Fruit fly (Drosophila melanogaster): ENCODE data around the gene CG9427.

CG9427 gene

dm6 chr3R:9598099-9598498, 28.6 kb downstream of the CG9427 start (continued):
- TF ChIP-seq B-H1 (GFP tag; IDR thresholded peaks at IDR 0.05) (no peak), Usf (GFP tag; optimal IDR thresholded peaks at IDR 0.05) (no peak), phol (tag; optimal IDR thresholded peaks at IDR 0.05) (peak; percentile 75), mld (GFP tag; IDR thresholded peaks at IDR 0.05; ENCODE audit: partially characterized antibody) (no peak), CG5953 (GFP tag; IDR thresholded peaks at IDR 0.05) (no peak), cato (GFP tag; optimal IDR thresholded peaks at IDR 0.05; ENCODE audit: borderline replicate concordance) (no peak), scrt (GFP tag; optimal IDR thresholded peaks at IDR 0.05) (no peak), sob (GFP tag; IDR thresholded peaks at IDR 0.05) (peak; percentile 20; the same call in 1 of the 2 replicates), CG11696 (GFP tag; IDR thresholded peaks at IDR 0.05) (no peak), h (optimal IDR thresholded peaks at IDR 0.05) (no peak), MESR4 (GFP tag; optimal IDR thresholded peaks at IDR 0.05) (no peak), Dek (tag; optimal IDR thresholded peaks at IDR 0.05) (no peak), CG18476 (GFP tag; optimal IDR thresholded peaks at IDR 0.05) (no peak), CG17359 (tag; optimal IDR thresholded peaks at IDR 0.05) (peak; percentile 73), CG16779 (GFP tag; IDR thresholded peaks at IDR 0.05) (no peak), CG42726 (GFP tag; IDR thresholded peaks at IDR 0.05; ENCODE audit: partially characterized antibody) (no peak), E2f1 (GFP tag; IDR thresholded peaks at IDR 0.05) (peak; percentile 42; the same call in 1 of the 2 replicates), CG3407 (GFP tag; optimal IDR thresholded peaks at IDR 0.05) (peak; percentile 54), CG10321 (GFP tag; IDR thresholded peaks at IDR 0.05) (no peak), ssp (GFP tag; IDR thresholded peaks at IDR 0.05) (peak; percentile 33; the same call in 1 of the 2 replicates), D19A (tag; optimal IDR thresholded peaks at IDR 0.05) (peak; percentile 54), kni (GFP tag; optimal IDR thresholded peaks at IDR 0.05) (no peak), CG31388 (GFP tag; optimal IDR thresholded peaks at IDR 0.05) (no peak), CG32772 (GFP tag; IDR thresholded peaks at IDR 0.05) (0 out of 2 replicates have a peak, but pooled peaks have one; percentile 19), wor (GFP tag; IDR thresholded peaks at IDR 0.05) (0 out of 2 replicates have a peak, but pooled peaks have one; percentile 23), CG1602 (GFP tag; optimal IDR thresholded peaks at IDR 0.05) (peak; percentile 49), usp (GFP tag; optimal IDR thresholded peaks at IDR 0.05) (no peak), slou (GFP tag; optimal IDR thresholded peaks at IDR 0.05) (no peak), Hr39 (optimal IDR thresholded peaks at IDR 0.05) (no peak), Mes4 (GFP tag; optimal IDR thresholded peaks at IDR 0.05) (peak; percentile 36), CG12744 (GFP tag; optimal IDR thresholded peaks at IDR 0.05) (no peak), CG9932 (GFP tag; IDR thresholded peaks at IDR 0.05) (no peak), ac (GFP tag; optimal IDR thresholded peaks at IDR 0.05) (no peak), fd64A (GFP tag; optimal IDR thresholded peaks at IDR 0.05) (peak; percentile 58), Hr51 (GFP tag; optimal IDR thresholded peaks at IDR 0.05) (peak; percentile 14 to 59), CG31441 (GFP tag; IDR thresholded peaks at IDR 0.05) (peak; percentile 65), Lpt (GFP tag; optimal IDR thresholded peaks at IDR 0.05) (no peak), gcm (GFP tag; optimal IDR thresholded peaks at IDR 0.05) (peak; percentile 45), H2.0 (GFP tag; IDR thresholded peaks at IDR 0.05) (peak; percentile 43; the same call in 1 of the 2 replicates), btn (GFP tag; optimal IDR thresholded peaks at IDR 0.05) (no peak), Hr78 (GFP tag; optimal IDR thresholded peaks at IDR 0.05) (no peak), CG10274 (GFP tag; optimal IDR thresholded peaks at IDR 0.05) (no peak), Drgx (GFP tag; IDR thresholded peaks at IDR 0.05) (peak; percentile 73), pfk (GFP tag; optimal IDR thresholded peaks at IDR 0.05) (no peak), YL-1 (GFP tag; optimal IDR thresholded peaks at IDR 0.05) (no peak), CG17186 (GFP tag; optimal IDR thresholded peaks at IDR 0.05) (peak; percentile 33), eyg (GFP tag; optimal IDR thresholded peaks at IDR 0.05) (no peak), kah (GFP tag; optimal IDR thresholded peaks at IDR 0.05) (no peak), fd3F (GFP tag; optimal IDR thresholded peaks at IDR 0.05) (no peak), dpn (GFP tag; optimal IDR thresholded peaks at IDR 0.05) (peak in 1 of 2 experiments; percentile 20), Bgb (GFP tag; IDR thresholded peaks at IDR 0.05; ENCODE audit: partially characterized antibody) (no peak), repo (GFP tag; optimal IDR thresholded peaks at IDR 0.05) (no peak)

Data from whole organism, embryonic.